Fruit fly (Drosophila melanogaster) whole organism, embryonic: Measurements from ENCODE around the gene CG6766.
A peak's percentile ranks its signal among the peaks of the same experiment; 100 is the strongest.

Source experiments
- B-H2 ChIP-seq: fragments of 200-800 bp; sonication (Bioruptor generic); optimal IDR thresholded peaks from 2 replicates; lab custom pipeline; 2018; ENCODE audit warnings: missing biosample characterization, mild to moderate bottlenecking, missing genetic modification characterization
- BEAF-32 ChIP-seq: fragments of 200-800 bp; sonication (Bioruptor generic); optimal IDR thresholded peaks from 3 replicates; lab custom pipeline; 2017; ENCODE audit warnings: missing biosample characterization, missing genetic modification characterization, mild to moderate bottlenecking, moderate library complexity, missing genetic modification reagents
- Blimp-1 ChIP-seq: fragments of 200-800 bp; sonication (Bioruptor generic); optimal IDR thresholded peaks from 3 replicates; lab custom pipeline; 2018; ENCODE audit warnings: missing biosample characterization, missing genetic modification characterization, mild to moderate bottlenecking, moderate library complexity, missing genetic modification reagents
- CG10274 ChIP-seq: fragments of 200-800 bp; sonication (Bioruptor generic); optimal IDR thresholded peaks from 3 replicates; lab custom pipeline; 2017; ENCODE audit warnings: missing biosample characterization, mild to moderate bottlenecking, missing genetic modification characterization
- CG10543 ChIP-seq: fragments of 200-800 bp; sonication (Bioruptor generic); optimal IDR thresholded peaks from 3 replicates; lab custom pipeline; 2017; ENCODE audit warnings: missing biosample characterization, mild to moderate bottlenecking, missing genetic modification characterization, moderate library complexity
- CG11093 ChIP-seq: fragments of 200-800 bp; sonication (Bioruptor generic); IDR thresholded peaks from 3 replicates; pipeline ENCODE4 v1.3.6; 2022; ENCODE audit warnings: missing biosample characterization, missing genetic modification characterization
- CG12659 ChIP-seq: fragments of 200-800 bp; sonication (Bioruptor generic); optimal IDR thresholded peaks from 3 replicates; lab custom pipeline; 2017; ENCODE audit warnings: mild to moderate bottlenecking, missing biosample characterization, missing genetic modification reagents, missing genetic modification characterization
- CG13894 ChIP-seq: fragments of 200-800 bp; sonication (Bioruptor generic); optimal IDR thresholded peaks from 3 replicates; lab custom pipeline; 2018; ENCODE audit warnings: missing biosample characterization, mild to moderate bottlenecking, missing genetic modification characterization, moderate library complexity
- CG14014 ChIP-seq: fragments of 200-800 bp; sonication (Bioruptor generic); IDR thresholded peaks from 2 replicates; pipeline ENCODE4 v1.3.6; 2022; ENCODE audit warnings: missing biosample characterization, missing genetic modification characterization
- CG15269 ChIP-seq: fragments of 200-800 bp; sonication (Bioruptor generic); optimal IDR thresholded peaks from 2 replicates; lab custom pipeline; 2018; ENCODE audit warnings: missing biosample characterization, mild to moderate bottlenecking, missing genetic modification characterization, moderate library complexity
- CG17359 ChIP-seq: fragments of 200-800 bp; sonication (Bioruptor generic); optimal IDR thresholded peaks from 3 replicates; lab custom pipeline; 2018; ENCODE audit warnings: missing biosample characterization, mild to moderate bottlenecking, missing genetic modification characterization, moderate library complexity
- CG17912 ChIP-seq: fragments of 200-800 bp; sonication (Bioruptor generic); optimal IDR thresholded peaks from 2 replicates; lab custom pipeline; 2018; ENCODE audit warnings: missing biosample characterization, mild to moderate bottlenecking, missing genetic modification characterization
- CG1792 ChIP-seq: fragments of 200-800 bp; sonication (Bioruptor generic); optimal IDR thresholded peaks from 2 replicates; lab custom pipeline; 2016; ENCODE audit warnings: missing biosample characterization, missing genetic modification characterization
- CG18476 ChIP-seq: fragments of 200-800 bp; sonication (Bioruptor generic); optimal IDR thresholded peaks from 2 replicates; lab custom pipeline; 2016; ENCODE audit warnings: missing biosample characterization, mild to moderate bottlenecking, missing genetic modification characterization
- CG2678 ChIP-seq: fragments of 200-800 bp; sonication (Bioruptor generic); optimal IDR thresholded peaks from 3 replicates; lab custom pipeline; 2019; ENCODE audit warnings: missing biosample characterization, mild to moderate bottlenecking, missing genetic modification characterization, moderate library complexity
- CG2712 ChIP-seq: fragments of 200-800 bp; optimal IDR thresholded peaks from 3 replicates; lab custom pipeline; 2019; ENCODE audit warnings: missing biosample characterization, mild to moderate bottlenecking, missing genetic modification characterization, moderate library complexity
- CG32772 ChIP-seq: fragments of 200-800 bp; sonication (Bioruptor generic); IDR thresholded peaks from 2 replicates; pipeline ENCODE4 v1.3.6; 2022; ENCODE audit warnings: missing biosample characterization, missing genetic modification characterization
- CG4617 ChIP-seq: fragments of 200-800 bp; sonication (Bioruptor generic); optimal IDR thresholded peaks from 3 replicates; lab custom pipeline; 2016; ENCODE audit warnings: missing biosample characterization, missing genetic modification characterization, borderline replicate concordance
- CG4707 ChIP-seq: fragments of 200-800 bp; sonication (Bioruptor generic); optimal IDR thresholded peaks from 2 replicates; lab custom pipeline; 2018; ENCODE audit warnings: missing biosample characterization, mild to moderate bottlenecking, missing genetic modification characterization, moderate library complexity
- CG6813 ChIP-seq: fragments of 200-800 bp; sonication (Bioruptor generic); optimal IDR thresholded peaks from 2 replicates; lab custom pipeline; 2017; ENCODE audit warnings: missing biosample characterization, missing genetic modification characterization, mild to moderate bottlenecking, moderate library complexity, missing genetic modification reagents
- CG8359 ChIP-seq: fragments of 200-800 bp; sonication (Bioruptor generic); optimal IDR thresholded peaks from 2 replicates; lab custom pipeline; 2017; ENCODE audit warnings: missing biosample characterization, mild to moderate bottlenecking, missing genetic modification characterization, borderline replicate concordance
- Dip2 ChIP-seq: fragments of 200-800 bp; sonication (Bioruptor generic); IDR thresholded peaks from 2 replicates; pipeline ENCODE4 v1.3.6; 2022; ENCODE audit warnings: missing biosample characterization, missing genetic modification characterization
- E2f1 ChIP-seq: fragments of 200-800 bp; sonication (Bioruptor generic); IDR thresholded peaks from 2 replicates; pipeline ENCODE4 v1.3.6; 2022; ENCODE audit warnings: missing biosample characterization, missing genetic modification characterization
- Fer3 ChIP-seq: fragments of 200-800 bp; sonication (Bioruptor generic); optimal IDR thresholded peaks from 2 replicates; lab custom pipeline; 2018; ENCODE audit warnings: missing biosample characterization, mild to moderate bottlenecking, missing genetic modification characterization, moderate library complexity
- Lim3 ChIP-seq: fragments of 200-800 bp; sonication (Bioruptor generic); IDR thresholded peaks from 2 replicates; pipeline ENCODE4 v1.3.6; 2022; ENCODE audit warnings: missing biosample characterization, missing genetic modification characterization
- MTF-1 ChIP-seq: fragments of 200-800 bp; sonication (Bioruptor generic); optimal IDR thresholded peaks from 2 replicates; lab custom pipeline; 2018; ENCODE audit warnings: missing biosample characterization, mild to moderate bottlenecking, missing genetic modification characterization, borderline replicate concordance
- Mrtf ChIP-seq: fragments of 200-800 bp; sonication (Bioruptor generic); IDR thresholded peaks from 3 replicates; pipeline ENCODE4 v1.3.6; 2022; ENCODE audit warnings: missing biosample characterization, missing genetic modification characterization
- Sox102F ChIP-seq: fragments of 200-800 bp; sonication (Bioruptor generic); optimal IDR thresholded peaks from 2 replicates; lab custom pipeline; 2018; ENCODE audit warnings: missing biosample characterization, mild to moderate bottlenecking, missing genetic modification characterization, moderate library complexity
- Sry-β ChIP-seq: fragments of 200-800 bp; sonication (Bioruptor generic); optimal IDR thresholded peaks from 2 replicates; lab custom pipeline; 2018; ENCODE audit warnings: missing biosample characterization, mild to moderate bottlenecking, missing genetic modification characterization, moderate library complexity
- al ChIP-seq: fragments of 200-800 bp; sonication (Bioruptor generic); IDR thresholded peaks from 2 replicates; pipeline ENCODE4 v1.3.6; 2022; ENCODE audit warnings: missing biosample characterization, missing genetic modification characterization
- bigmax ChIP-seq: fragments of 200-800 bp; sonication (Bioruptor generic); optimal IDR thresholded peaks from 2 replicates; lab custom pipeline; 2018; ENCODE audit warnings: missing biosample characterization, mild to moderate bottlenecking, missing genetic modification characterization
- br ChIP-seq: fragments of >200 bp; optimal IDR thresholded peaks from 2 replicates; lab custom pipeline; 2017
- cato ChIP-seq: fragments of 200-800 bp; sonication (Bioruptor generic); optimal IDR thresholded peaks from 2 replicates; lab custom pipeline; 2016; ENCODE audit warnings: missing biosample characterization, missing genetic modification characterization, borderline replicate concordance
- chn ChIP-seq: fragments of 200-800 bp; sonication (Bioruptor generic); optimal IDR thresholded peaks from 2 replicates; lab custom pipeline; 2016; ENCODE audit warnings: missing biosample characterization, missing genetic modification characterization
- crp ChIP-seq, 2 experiments: fragments of 200-800 bp; sonication (Bioruptor generic); optimal IDR thresholded peaks; 2 replicates in 1 of 2; 3 replicates in 1 of 2; lab custom pipeline; 2017; ENCODE audit warnings: missing biosample characterization in 2 of 2, missing genetic modification characterization in 2 of 2, mild to moderate bottlenecking in 1 of 2, moderate library complexity in 1 of 2
- disco-r ChIP-seq: fragments of 200-800 bp; sonication (Bioruptor generic); optimal IDR thresholded peaks from 2 replicates; lab custom pipeline; 2016; ENCODE audit warnings: missing biosample characterization, missing genetic modification characterization
- ewg ChIP-seq: fragments of 200-800 bp; sonication (Bioruptor generic); optimal IDR thresholded peaks from 3 replicates; lab custom pipeline; 2017; ENCODE audit warnings: mild to moderate bottlenecking, missing biosample characterization, missing genetic modification reagents, missing genetic modification characterization
- ftz-f1 ChIP-seq: fragments of 200-800 bp; sonication (Bioruptor generic); optimal IDR thresholded peaks from 2 replicates; lab custom pipeline; 2016; ENCODE audit warnings: missing biosample characterization, missing genetic modification characterization
- gem ChIP-seq: fragments of 200-800 bp; sonication (Bioruptor generic); optimal IDR thresholded peaks from 2 replicates; lab custom pipeline; 2019; ENCODE audit warnings: missing biosample characterization, mild to moderate bottlenecking, missing genetic modification characterization, moderate library complexity
- hkb ChIP-seq, 2 experiments: fragments of 200-800 bp in 1 of 2; fragments of >200 bp in 1 of 2; sonication (Bioruptor generic) in 1 of 2; IDR thresholded peaks in 1 of 2; optimal IDR thresholded peaks in 1 of 2; 2 replicates each; pipeline versions ENCODE4 v1.3.6 to Lab custom; 2017 to 2022; ENCODE audit warnings: missing biosample characterization in 1 of 2, missing genetic modification characterization in 1 of 2
- jumu ChIP-seq: fragments of 200-800 bp; sonication (Bioruptor generic); optimal IDR thresholded peaks from 3 replicates; lab custom pipeline; 2016; ENCODE audit warnings: missing biosample characterization, missing genetic modification characterization
- lbe ChIP-seq: fragments of 200-800 bp; sonication (Bioruptor generic); optimal IDR thresholded peaks from 2 replicates; lab custom pipeline; 2016; ENCODE audit warnings: missing biosample characterization, mild to moderate bottlenecking, missing genetic modification characterization
- luna ChIP-seq: fragments of 200-800 bp; sonication (Bioruptor generic); optimal IDR thresholded peaks from 2 replicates; lab custom pipeline; 2016; ENCODE audit warnings: missing biosample characterization, missing genetic modification characterization
- pnt ChIP-seq: fragments of 200-800 bp; sonication (Bioruptor generic); optimal IDR thresholded peaks from 3 replicates; lab custom pipeline; 2016; ENCODE audit warnings: missing biosample characterization, missing genetic modification characterization
- seq ChIP-seq: fragments of 200-800 bp; sonication (Bioruptor generic); IDR thresholded peaks from 2 replicates; pipeline ENCODE4 v1.3.6; 2022; ENCODE audit warnings: missing biosample characterization, missing genetic modification characterization
- wdn ChIP-seq: fragments of 200-800 bp; sonication (Bioruptor generic); IDR thresholded peaks from 2 replicates; pipeline ENCODE4 v1.3.6; 2022; ENCODE audit warnings: missing biosample characterization, missing genetic modification characterization
- wek ChIP-seq: fragments of 200-800 bp; sonication (Bioruptor generic); optimal IDR thresholded peaks from 3 replicates; lab custom pipeline; 2018; ENCODE audit warnings: missing biosample characterization, mild to moderate bottlenecking, missing genetic modification characterization, moderate library complexity
- z ChIP-seq: fragments of 200-800 bp; sonication (Bioruptor generic); IDR thresholded peaks from 3 replicates; pipeline ENCODE4 v1.3.6; 2022; ENCODE audit warnings: missing biosample characterization, missing genetic modification characterization

The CG6766 gene

dm6 chr2L:12010877-12011666 is 29.4 kb downstream of the CG6766 start (continued):
- TF ChIP-seq crp (GFP tag; optimal IDR thresholded peaks at IDR 0.05; lab: Kevin White, UChicago) (peak in 1 of 2 experiments; percentile 68), CG13894 (tag; lab: Kevin White, UChicago) (peak; percentile 88), Fer3 (tag; lab: Kevin White, UChicago) (peak; percentile 94), ftz-f1 (GFP tag; lab: Kevin White, UChicago) (no peak), Mrtf (GFP tag; lab: Robert Waterston, UW) (no peak), CG15269 (tag; lab: Kevin White, UChicago) (peak; percentile 95), CG10274 (peak; percentile 76), jumu (GFP tag; lab: Kevin White, UChicago) (peak; percentile 47), Lim3 (GFP tag; lab: Robert Waterston, UW) (no peak), CG6813 (GFP tag; lab: Kevin White, UChicago) (peak; percentile 86), CG2712 (peak; percentile 93), cato (GFP tag; lab: Kevin White, UChicago) (peak; percentile 70), CG17359 (tag; lab: Kevin White, UChicago) (peak; percentile 84), luna (GFP tag; lab: Kevin White, UChicago) (no peak), CG12659 (GFP tag; lab: Kevin White, UChicago) (peak; percentile 95), z (GFP tag; lab: Robert Waterston, UW) (no peak), wdn (GFP tag; lab: Robert Waterston, UW) (no peak), CG4617 (GFP tag; lab: Kevin White, UChicago) (peak; percentile 82), CG10543 (GFP tag; lab: Kevin White, UChicago) (peak; percentile 93), seq (GFP tag; lab: Robert Waterston, UW) (no peak), BEAF-32 (GFP tag; lab: Kevin White, UChicago) (peak; percentile 20), MTF-1 (peak; percentile 52), CG18476 (GFP tag; lab: Kevin White, UChicago) (peak; percentile 87), B-H2 (GFP tag; lab: Kevin White, UChicago) (peak; percentile 93), CG14014 (GFP tag; lab: Robert Waterston, UW) (no peak), Sox102F (GFP tag; lab: Kevin White, UChicago) (peak; percentile 86), lbe (peak; percentile 63), disco-r (GFP tag; lab: Kevin White, UChicago) (peak; percentile 62), bigmax (no peak), CG32772 (GFP tag; lab: Robert Waterston, UW) (no peak), Sry-β (no peak), CG2678 (peak; percentile 97), hkb (optimal IDR thresholded peaks at IDR 0.05; lab: Kevin White, UChicago) (peak; percentile 43), hkb (GFP tag; IDR thresholded peaks at IDR 0.05; lab: Robert Waterston, UW) (no peak), pnt (peak; percentile 67), chn (peak; percentile 29), br (lab: Kevin White, UChicago) (no peak), CG8359 (GFP tag; lab: Kevin White, UChicago) (peak; percentile 77), ewg (GFP tag; lab: Kevin White, UChicago) (peak; percentile 80), CG1792 (GFP tag; lab: Kevin White, UChicago) (peak; percentile 30), gem (tag; lab: Kevin White, UChicago) (peak; percentile 96), Dip2 (GFP tag; lab: Robert Waterston, UW) (no peak), CG4707 (GFP tag; lab: Kevin White, UChicago) (no peak), E2f1 (GFP tag; lab: Robert Waterston, UW) (no peak), CG17912 (GFP tag; lab: Kevin White, UChicago) (no peak), al (GFP tag; lab: Robert Waterston, UW) (no peak), Blimp-1 (peak; percentile 64), CG11093 (GFP tag; lab: Robert Waterston, UW) (peak; percentile 90), wek (GFP tag; lab: Kevin White, UChicago) (peak; percentile 69)
